Fruit fly (Drosophila melanogaster): ENCODE results near the gene CG32189.

- TF ChIP-seq CTCF (optimal IDR thresholded peaks at IDR 0.05) (no peak), CG8478 (optimal IDR thresholded peaks at IDR 0.05) (no peak)
These were observed 12.0 kb upstream of the CG32189 start for dm6 chr3L:17846982-17847355.
